Fruit fly (Drosophila melanogaster) whole organism, embryonic: ENCODE measurements around the gene CycB3.

Experiments
- Adf1 ChIP-seq: fragments of 200-800 bp; sonication (Bioruptor generic); IDR thresholded peaks from 2 replicates; pipeline ENCODE4 v1.3.6; 2022; ENCODE audit warnings: missing biosample characterization, missing genetic modification characterization
- Bgb ChIP-seq: fragments of 200-800 bp; sonication (Bioruptor generic); IDR thresholded peaks from 2 replicates; pipeline ENCODE4 v1.3.6; 2022; ENCODE audit warnings: missing biosample characterization, missing genetic modification characterization; ENCODE audit not compliant: partially characterized antibody
- Blimp-1 ChIP-seq: fragments of 200-800 bp; sonication (Bioruptor generic); optimal IDR thresholded peaks from 3 replicates; lab custom pipeline; 2018; ENCODE audit warnings: missing biosample characterization, missing genetic modification characterization, mild to moderate bottlenecking, moderate library complexity, missing genetic modification reagents
- CG10979 ChIP-seq: fragments of 200-800 bp; sonication (Bioruptor generic); optimal IDR thresholded peaks from 2 replicates; lab custom pipeline; 2018; ENCODE audit warnings: missing biosample characterization, mild to moderate bottlenecking, missing genetic modification characterization, moderate library complexity
- CG11456 ChIP-seq: fragments of 200-800 bp; sonication (Bioruptor generic); IDR thresholded peaks from 3 replicates; pipeline ENCODE4 v1.3.6; 2022; ENCODE audit warnings: missing biosample characterization, missing genetic modification characterization
- CG12219 ChIP-seq: fragments of 200-800 bp; sonication (Bioruptor generic); optimal IDR thresholded peaks from 3 replicates; lab custom pipeline; 2018; ENCODE audit warnings: missing biosample characterization, mild to moderate bottlenecking, missing genetic modification characterization
- CG14050 ChIP-seq: fragments of 200-800 bp; sonication (Bioruptor generic); IDR thresholded peaks from 3 replicates; pipeline ENCODE4 v1.3.6; 2022; ENCODE audit warnings: missing biosample characterization, missing genetic modification characterization
- CG17568 ChIP-seq: fragments of 200-800 bp; sonication (Bioruptor generic); optimal IDR thresholded peaks from 2 replicates; lab custom pipeline; 2018; ENCODE audit warnings: missing biosample characterization, mild to moderate bottlenecking, missing genetic modification characterization, moderate library complexity
- CG18476 ChIP-seq: fragments of 200-800 bp; sonication (Bioruptor generic); optimal IDR thresholded peaks from 2 replicates; lab custom pipeline; 2016; ENCODE audit warnings: missing biosample characterization, mild to moderate bottlenecking, missing genetic modification characterization
- CG3065 ChIP-seq: fragments of 200-800 bp; sonication (Bioruptor generic); optimal IDR thresholded peaks from 2 replicates; lab custom pipeline; 2016; ENCODE audit warnings: missing biosample characterization, missing genetic modification characterization
- CG31441 ChIP-seq: fragments of 200-800 bp; sonication (Bioruptor generic); IDR thresholded peaks from 2 replicates; pipeline ENCODE4 v1.3.6; 2022; ENCODE audit warnings: missing biosample characterization, missing genetic modification characterization
- CG32767 ChIP-seq: fragments of 200-800 bp; sonication (Bioruptor generic); IDR thresholded peaks from 2 replicates; pipeline ENCODE4 v1.3.6; 2022; ENCODE audit warnings: missing biosample characterization, missing genetic modification characterization
- CG3281 ChIP-seq: fragments of 200-800 bp; sonication (Bioruptor generic); optimal IDR thresholded peaks from 3 replicates; lab custom pipeline; 2017; ENCODE audit warnings: missing biosample characterization, mild to moderate bottlenecking, missing genetic modification characterization
- CG3407 ChIP-seq: fragments of 200-800 bp; sonication (Bioruptor generic); optimal IDR thresholded peaks from 2 replicates; lab custom pipeline; 2018; ENCODE audit warnings: missing biosample characterization, mild to moderate bottlenecking, missing genetic modification characterization
- CG4328 ChIP-seq: fragments of 200-800 bp; sonication (Bioruptor generic); optimal IDR thresholded peaks from 3 replicates; lab custom pipeline; 2017; ENCODE audit warnings: missing biosample characterization, missing genetic modification reagents, missing genetic modification characterization
- CG6791 ChIP-seq: fragments of 200-800 bp; sonication (Bioruptor generic); IDR thresholded peaks from 3 replicates; pipeline ENCODE4 v1.3.6; 2022; ENCODE audit warnings: missing biosample characterization, missing genetic modification characterization; ENCODE audit not compliant: partially characterized antibody
- CG7839 ChIP-seq: fragments of 200-800 bp; sonication (Bioruptor generic); optimal IDR thresholded peaks from 3 replicates; lab custom pipeline; 2018; ENCODE audit warnings: missing biosample characterization, mild to moderate bottlenecking, missing genetic modification characterization, moderate library complexity
- CG8765 ChIP-seq: fragments of 200-800 bp; sonication (Bioruptor generic); IDR thresholded peaks from 2 replicates; pipeline ENCODE4 v1.3.6; 2022; ENCODE audit warnings: missing biosample characterization, missing genetic modification characterization
- Deaf1 ChIP-seq: fragments of 200-800 bp; optimal IDR thresholded peaks from 3 replicates; lab custom pipeline; 2019; ENCODE audit warnings: missing biosample characterization, mild to moderate bottlenecking, missing genetic modification characterization, moderate library complexity
- Dip3 ChIP-seq: fragments of 200-800 bp; sonication (Bioruptor generic); optimal IDR thresholded peaks from 3 replicates; lab custom pipeline; 2016; ENCODE audit warnings: missing biosample characterization, missing genetic modification characterization
- Dp ChIP-seq: fragments of 200-800 bp; sonication (Bioruptor generic); optimal IDR thresholded peaks from 2 replicates; lab custom pipeline; 2018; ENCODE audit warnings: missing biosample characterization, mild to moderate bottlenecking, missing genetic modification characterization, moderate library complexity
- H15 ChIP-seq: fragments of 200-800 bp; sonication (Bioruptor generic); IDR thresholded peaks from 3 replicates; pipeline ENCODE4 v1.3.6; 2022; ENCODE audit warnings: missing biosample characterization, missing genetic modification characterization
- Hand ChIP-seq: fragments of 200-800 bp; sonication (Bioruptor generic); optimal IDR thresholded peaks from 2 replicates; lab custom pipeline; 2017; ENCODE audit warnings: mild to moderate bottlenecking, missing biosample characterization, missing genetic modification reagents, missing genetic modification characterization
- Hr51 ChIP-seq, 2 experiments: fragments of 200-800 bp; sonication (Bioruptor generic); optimal IDR thresholded peaks; 2 replicates in 1 of 2; 3 replicates in 1 of 2; lab custom pipeline; 2016 to 2018; ENCODE audit warnings: missing biosample characterization in 2 of 2, missing genetic modification characterization in 2 of 2, mild to moderate bottlenecking in 1 of 2, moderate library complexity in 1 of 2
- Lpt ChIP-seq: fragments of >200 bp; optimal IDR thresholded peaks from 2 replicates; lab custom pipeline; 2018; ENCODE audit warnings: missing biosample characterization, missing genetic modification characterization
- Meics ChIP-seq: fragments of 200-800 bp; sonication (Bioruptor generic); optimal IDR thresholded peaks from 2 replicates; lab custom pipeline; 2017; ENCODE audit warnings: missing biosample characterization, mild to moderate bottlenecking, missing genetic modification characterization
- NFAT ChIP-seq: fragments of 200-800 bp; sonication (Bioruptor generic); IDR thresholded peaks from 2 replicates; pipeline ENCODE4 v1.3.6; 2022; ENCODE audit warnings: missing biosample characterization, missing genetic modification characterization
- Opbp ChIP-seq: fragments of 200-800 bp; sonication (Bioruptor generic); IDR thresholded peaks from 3 replicates; pipeline ENCODE4 v1.3.6; 2022; ENCODE audit warnings: missing biosample characterization, missing genetic modification characterization; ENCODE audit not compliant: partially characterized antibody
- Ssrp ChIP-seq: fragments of 200-800 bp; sonication (Bioruptor generic); optimal IDR thresholded peaks from 2 replicates; lab custom pipeline; 2018; ENCODE audit warnings: missing biosample characterization, mild to moderate bottlenecking, missing genetic modification characterization, moderate library complexity
- Trl ChIP-seq, 3 experiments: fragments of >200 bp in 2 of 3; fragments of 200-800 bp in 1 of 3; sonication (Bioruptor generic) in 1 of 3; optimal IDR thresholded peaks; 2 replicates in 1 of 3; 3 replicates in 2 of 3; lab custom pipeline; 2016 to 2017; ENCODE audit warnings: missing biosample characterization in 1 of 3, missing genetic modification characterization in 1 of 3
- Xrp1 ChIP-seq: fragments of 200-800 bp; sonication (Bioruptor generic); IDR thresholded peaks from 2 replicates; pipeline ENCODE4 v1.3.6; 2022; ENCODE audit warnings: missing biosample characterization, missing genetic modification characterization
- amos ChIP-seq: fragments of 200-800 bp; sonication (Bioruptor generic); IDR thresholded peaks from 2 replicates; pipeline ENCODE4 v1.3.6; 2022; ENCODE audit warnings: missing biosample characterization, missing genetic modification characterization; ENCODE audit not compliant: partially characterized antibody
- ase ChIP-seq: fragments of 200-800 bp; sonication (Bioruptor generic); IDR thresholded peaks from 3 replicates; pipeline ENCODE4 v1.3.6; 2022; ENCODE audit warnings: missing biosample characterization, missing genetic modification characterization
- caup ChIP-seq: fragments of 200-800 bp; sonication (Bioruptor generic); optimal IDR thresholded peaks from 3 replicates; lab custom pipeline; 2017; ENCODE audit warnings: missing biosample characterization, mild to moderate bottlenecking, missing genetic modification characterization, moderate library complexity; ENCODE audit not compliant: severe bottlenecking
- chinmo ChIP-seq: fragments of 200-800 bp; sonication (Bioruptor generic); IDR thresholded peaks from 4 replicates; pipeline ENCODE4 v1.3.6; 2022; ENCODE audit warnings: missing biosample characterization, missing genetic modification characterization; ENCODE audit not compliant: partially characterized antibody
- ci ChIP-seq: fragments of 200-800 bp; sonication (Bioruptor generic); IDR thresholded peaks from 3 replicates; pipeline ENCODE4 v1.3.6; 2022; ENCODE audit warnings: missing biosample characterization, missing genetic modification characterization
- gsb ChIP-seq: fragments of 200-800 bp; sonication (Bioruptor generic); IDR thresholded peaks from 2 replicates; pipeline ENCODE4 v1.3.6; 2022; ENCODE audit warnings: missing biosample characterization, missing genetic modification characterization
- hkb ChIP-seq, 2 experiments: fragments of 200-800 bp in 1 of 2; fragments of >200 bp in 1 of 2; sonication (Bioruptor generic) in 1 of 2; IDR thresholded peaks in 1 of 2; optimal IDR thresholded peaks in 1 of 2; 2 replicates each; pipeline versions ENCODE4 v1.3.6 to Lab custom; 2017 to 2022; ENCODE audit warnings: missing biosample characterization in 1 of 2, missing genetic modification characterization in 1 of 2
- org-1 ChIP-seq: fragments of 200-800 bp; sonication (Bioruptor generic); optimal IDR thresholded peaks from 2 replicates; lab custom pipeline; 2017; ENCODE audit warnings: missing biosample characterization, missing genetic modification characterization
- repo ChIP-seq: fragments of 200-800 bp; sonication (Bioruptor generic); optimal IDR thresholded peaks from 2 replicates; lab custom pipeline; 2016; ENCODE audit warnings: missing biosample characterization, missing genetic modification characterization
- sens ChIP-seq: fragments of 200-800 bp; sonication (Bioruptor generic); peaks from one replicate; lab custom pipeline; 2016; ENCODE audit warnings: missing biosample characterization, missing genetic modification characterization
- seq ChIP-seq: fragments of 200-800 bp; sonication (Bioruptor generic); IDR thresholded peaks from 2 replicates; pipeline ENCODE4 v1.3.6; 2022; ENCODE audit warnings: missing biosample characterization, missing genetic modification characterization
- vnd ChIP-seq: fragments of 200-800 bp; sonication (Bioruptor generic); IDR thresholded peaks from 3 replicates; pipeline ENCODE4 v1.3.6; 2022; ENCODE audit warnings: missing biosample characterization, missing genetic modification characterization; ENCODE audit not compliant: partially characterized antibody
- zfh1 ChIP-seq: fragments of 200-800 bp; sonication (Bioruptor generic); IDR thresholded peaks from 3 replicates; pipeline ENCODE4 v1.3.6; 2022; ENCODE audit warnings: missing biosample characterization, missing genetic modification characterization

Gene CycB3

dm6 chr3R:24845148-24845547, 25.5 kb downstream of the CycB3 start (continued):
- TF ChIP-seq CG3281, result no peak
- TF ChIP-seq Bgb, result no peak
- no peak for TF ChIP-seq hkb (optimal IDR thresholded peaks at IDR 0.05; lab: Kevin White, UChicago)
- TF ChIP-seq hkb (GFP tag; IDR thresholded peaks at IDR 0.05; lab: Robert Waterston, UW), result no peak
- no peak for TF ChIP-seq Ssrp (tag; lab: Kevin White, UChicago)
- no peak for TF ChIP-seq caup
- no peak for TF ChIP-seq CG4328 (GFP tag; lab: Kevin White, UChicago)
- TF ChIP-seq gsb (GFP tag; lab: Robert Waterston, UW), result no peak

DNA sequence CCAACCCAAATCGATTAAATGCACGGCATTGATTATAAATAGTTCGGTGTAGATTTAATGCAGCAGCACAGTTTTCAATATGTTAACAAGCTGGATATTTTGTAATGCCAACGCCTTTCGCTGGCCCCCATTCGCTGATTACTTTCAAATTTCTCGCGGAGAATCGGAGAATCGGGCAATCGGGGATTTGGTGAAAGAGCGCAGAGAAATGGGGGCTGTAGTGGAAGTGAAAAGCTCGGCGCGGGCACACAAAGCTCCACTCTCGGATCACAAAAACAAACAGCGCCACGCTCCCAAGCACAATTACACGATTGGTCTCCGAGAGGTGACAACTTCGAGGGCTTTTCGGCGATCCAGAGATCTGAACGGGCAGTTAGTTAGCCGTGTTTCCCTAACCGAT, 29.0 kb downstream of the CycB3 start, which contains the start of gene Esp:
Gene Esp, plus strand, starts transcription at position 301 of the 400 bp plus-strand sequence.
- TF ChIP-seq Opbp (0 out of 3 replicates have a peak, but pooled peaks have one; percentile 7), Deaf1 (tag; lab: Kevin White, UChicago) (peak; percentile 53), sens (GFP tag; lab: Kevin White, UChicago) (peak; percentile 39), Meics (GFP tag; lab: Kevin White, UChicago) (no peak), Trl (optimal IDR thresholded peaks at IDR 0.05; lab: Kevin White, UChicago) (peak in 1 of 2 experiments; percentile 19), Trl (GFP tag; optimal IDR thresholded peaks at IDR 0.05; lab: Kevin White, UChicago) (no peak), CG11456 (GFP tag; lab: Robert Waterston, UW) (no peak)
- TF ChIP-seq, all 482 proteins: peak for 4

DNA sequence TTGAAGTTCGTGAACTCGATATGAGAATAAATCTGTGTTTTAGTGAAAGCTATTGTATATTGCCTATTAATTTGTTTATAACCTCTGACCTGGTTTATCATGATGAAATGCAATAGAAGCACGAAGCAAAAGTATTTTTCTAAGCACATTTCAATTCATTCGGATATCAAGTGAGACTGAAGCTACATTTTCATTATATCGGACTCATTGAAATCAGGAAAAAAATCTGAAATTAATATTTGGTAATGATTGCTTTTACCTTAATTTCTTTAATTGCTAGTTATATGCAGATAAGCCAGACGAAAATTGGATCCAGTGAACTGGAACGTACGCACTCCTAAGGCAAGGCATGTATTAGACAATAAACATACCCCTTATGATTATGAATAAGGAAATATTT, 29.6 kb downstream of the CycB3 start, which contains the start of gene CG33658:
Gene CG33658, minus strand, starts transcription at position 101 of the 400 bp plus-strand sequence.
- no peak for TF ChIP-seq CG32767
- TF ChIP-seq Lpt (GFP tag; lab: Kevin White, UChicago), result no peak
- no peak for TF ChIP-seq amos (GFP tag; lab: Robert Waterston, UW)
- no peak for TF ChIP-seq H15
- no peak for TF ChIP-seq CG10979 (tag; lab: Kevin White, UChicago)
- TF ChIP-seq chinmo (GFP tag; lab: Robert Waterston, UW), result no peak
- TF ChIP-seq CG8765, result no peak
- no peak for TF ChIP-seq Hand (GFP tag; lab: Kevin White, UChicago)
- no peak for TF ChIP-seq CG3065 (GFP tag; lab: Kevin White, UChicago)

dm6 chr3R:24833652-24834051, 37.0 kb downstream of the CycB3 start, which contains the start of gene sosie:
Gene sosie, plus strand, starts transcription at chr3R:24833952.
- TF ChIP-seq ci (GFP tag; lab: Robert Waterston, UW) (no peak), CG7839 (no peak), CG14050 (no peak), CG12219 (GFP tag; lab: Kevin White, UChicago) (no peak), repo (no peak), Dip3 (GFP tag; lab: Kevin White, UChicago) (no peak)

dm6 chr3R:24829887-24830351, 40.7 kb downstream of the CycB3 start, which contains the start of the genes Kaz and CG43273:
Gene Kaz, minus strand, starts transcription at chr3R:24829959.
Gene CG43273, plus strand, starts transcription at chr3R:24830301.
- TF ChIP-seq CG18476 (GFP tag; lab: Kevin White, UChicago) (peak; percentile 31), ase (GFP tag; lab: Robert Waterston, UW) (no peak), NFAT (GFP tag; lab: Robert Waterston, UW) (no peak), org-1 (GFP tag; lab: Kevin White, UChicago) (no peak), CG17568 (GFP tag; lab: Kevin White, UChicago) (no peak), Blimp-1 (GFP tag; lab: Kevin White, UChicago) (no peak), CG6791 (GFP tag; lab: Robert Waterston, UW) (no peak), zfh1 (GFP tag; lab: Robert Waterston, UW) (peak; percentile 34; the same call in 1 of the 3 replicates), Xrp1 (GFP tag; lab: Robert Waterston, UW) (peak; percentile 40; the same call in 1 of the 2 replicates), vnd (GFP tag; lab: Robert Waterston, UW) (no peak), Adf1 (GFP tag; lab: Robert Waterston, UW) (no peak), caup (no peak), CG3407 (GFP tag; lab: Kevin White, UChicago) (no peak), seq (GFP tag; lab: Robert Waterston, UW) (no peak), CG31441 (GFP tag; lab: Robert Waterston, UW) (no peak; the same call in 1 of the 2 replicates), Dp (GFP tag; lab: Kevin White, UChicago) (peak; percentile 1), Hr51 (GFP tag; optimal IDR thresholded peaks at IDR 0.05; lab: Kevin White, UChicago) (peak in 1 of 2 experiments; percentile 13)
